Worm (Caenorhabditis elegans) whole organism, L2 larva: ENCODE data around the gene fbxa-95.

ENCODE experiments used
- C34F6.9 ChIP-seq: fragments of 150-350 bp; optimal IDR thresholded peaks from 2 replicates; lab custom pipeline; 2014; ENCODE audit warnings: missing biosample characterization, missing genetic modification characterization
- ZK546.5 ChIP-seq: sonication (generic microtip); optimal IDR thresholded peaks from 2 replicates; lab custom pipeline; 2017; ENCODE audit warnings: missing biosample characterization, missing genetic modification characterization
- aly-2 ChIP-seq: fragments of 150-350 bp; optimal IDR thresholded peaks from 2 replicates; lab custom pipeline; 2014; ENCODE audit warnings: missing biosample characterization, missing genetic modification characterization
- blmp-1 ChIP-seq: sonication (generic microtip); optimal IDR thresholded peaks from 2 replicates; lab custom pipeline; 2017; ENCODE audit warnings: missing genetic modification characterization, mild to moderate bottlenecking, missing compliant biosample characterization, antibody characterized with exemption, moderate library complexity; ENCODE audit not compliant: insufficient read depth

DNA sequence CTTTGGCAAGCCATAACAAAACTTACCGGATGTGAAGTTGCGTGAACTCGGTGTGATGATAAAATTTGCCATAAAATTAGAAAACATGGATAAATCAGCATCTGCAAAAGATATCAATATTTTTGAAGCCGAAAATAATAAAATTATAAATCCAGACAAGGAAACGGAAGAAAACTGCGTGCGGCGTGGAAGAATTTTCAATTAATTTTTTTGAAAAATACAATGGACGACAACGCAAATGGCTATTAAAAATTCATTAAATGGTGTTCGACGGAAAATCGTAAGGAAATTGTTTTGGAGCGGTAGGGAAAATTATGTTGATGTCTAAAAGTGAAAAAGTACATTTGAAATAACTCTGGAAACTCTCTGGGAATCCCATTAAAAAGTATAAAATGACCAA, 12.2 kb upstream of the fbxa-95 start, which contains the start of gene acr-18:
- no peak for TF ChIP-seq aly-2 (tag; lab: Kevin White, UChicago)
- no peak for TF ChIP-seq ZK546.5 (tag; lab: Kevin White, UChicago)
- TF ChIP-seq blmp-1 (tag; lab: Kevin White, UChicago), result no peak
- no peak for TF ChIP-seq C34F6.9 (tag; lab: Kevin White, UChicago)
